Fruit fly (Drosophila melanogaster): Measurements from ENCODE around the gene CG16813.

CG16813 gene

dm6 chr2L:13195822-13196221 lies 31.5 kb upstream of the CG16813 start:
- TF ChIP-seq Pif1A (GFP tag; optimal IDR thresholded peaks at IDR 0.05): no peak
- no peak for TF ChIP-seq CG9948 (tag; optimal IDR thresholded peaks at IDR 0.05)

dm6 chr2L:13202960-13203436 lies 24.3 kb upstream of the CG16813 start, which contains the start of gene CG16972:
Gene CG16972 (minus strand): TSS chr2L:13203295.
- TF ChIP-seq CG10348 (GFP tag; IDR thresholded peaks at IDR 0.05): no peak
- no peak for TF ChIP-seq CG17806 (tag; optimal IDR thresholded peaks at IDR 0.05)
- peak; percentile 7; the same call in 1 of the 2 replicates for TF ChIP-seq CG12605 (GFP tag; IDR thresholded peaks at IDR 0.05)
- no peak for TF ChIP-seq CG4496 (GFP tag; IDR thresholded peaks at IDR 0.05)
- no peak for TF ChIP-seq D1 (tag; optimal IDR thresholded peaks at IDR 0.05)
- no peak for TF ChIP-seq CG8301 (tag; optimal IDR thresholded peaks at IDR 0.05)
- no peak for TF ChIP-seq fd96Ca (GFP tag; IDR thresholded peaks at IDR 0.05)
- TF ChIP-seq Ets98B (GFP tag; IDR thresholded peaks at IDR 0.05): no peak

DNA sequence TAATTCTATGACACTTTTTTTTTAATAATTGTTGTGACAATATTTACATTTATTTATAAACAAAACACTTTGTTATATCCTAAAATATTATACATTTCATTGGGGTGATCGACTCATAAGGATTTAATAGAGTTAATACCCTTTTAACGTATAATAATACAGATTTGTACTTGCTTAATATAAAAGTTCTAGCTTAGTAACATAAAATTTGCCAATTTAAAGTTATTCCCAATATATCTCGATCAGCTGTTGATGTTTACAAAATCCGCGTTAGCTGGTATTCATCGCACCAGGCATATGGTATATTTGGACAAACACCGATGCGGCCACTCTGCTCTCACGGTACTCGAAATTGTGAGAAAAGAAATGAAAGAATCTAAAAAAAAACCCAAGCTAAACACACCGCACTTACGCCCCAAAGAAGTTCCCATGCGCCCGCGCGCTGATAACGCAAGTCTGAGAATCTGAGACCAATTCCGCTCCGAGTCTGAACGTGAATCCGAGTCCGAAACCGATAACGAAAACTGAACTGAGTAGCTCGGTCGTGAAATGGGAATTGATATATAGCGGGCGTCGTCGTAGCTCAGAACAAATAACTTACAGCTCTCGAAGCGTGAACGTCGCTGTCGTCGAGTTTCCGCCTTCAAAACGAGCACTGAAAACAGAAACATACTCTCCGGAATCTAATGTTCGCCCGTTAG lies 23.7 kb upstream of the CG16813 start, which contains the start of gene Pect:
Gene Pect (plus strand): TSS at position 326 of the 701 bp plus-strand sequence.
- TF ChIP-seq CG8301 (tag; optimal IDR thresholded peaks at IDR 0.05) (no peak), Pif1A (GFP tag; optimal IDR thresholded peaks at IDR 0.05) (no peak), CG12605 (GFP tag; IDR thresholded peaks at IDR 0.05) (peak; percentile 62), D1 (tag; optimal IDR thresholded peaks at IDR 0.05) (no peak), CG34367 (tag; optimal IDR thresholded peaks at IDR 0.05) (no peak), rn (GFP tag; IDR thresholded peaks at IDR 0.05) (no peak), CG4496 (GFP tag; IDR thresholded peaks at IDR 0.05) (no peak), CG9948 (tag; optimal IDR thresholded peaks at IDR 0.05) (no peak), CG17806 (tag; optimal IDR thresholded peaks at IDR 0.05) (no peak), Snoo (tag; optimal IDR thresholded peaks at IDR 0.05) (no peak), CG32121 (GFP tag; IDR thresholded peaks at IDR 0.05) (no peak), Pif1B (GFP tag; optimal IDR thresholded peaks at IDR 0.05) (no peak), CG13204 (GFP tag; optimal IDR thresholded peaks at IDR 0.05) (no peak), Ets98B (GFP tag; IDR thresholded peaks at IDR 0.05) (peak; percentile 54; the same call in 1 of the 2 replicates), CG8159 (tag; optimal IDR thresholded peaks at IDR 0.05) (no peak), CG14655 (GFP tag; optimal IDR thresholded peaks at IDR 0.05) (no peak), gl (tag; optimal IDR thresholded peaks at IDR 0.05) (peak; percentile 7), EcR (GFP tag; optimal IDR thresholded peaks at IDR 0.05) (peak; percentile 52), CG15710 (tag; optimal IDR thresholded peaks at IDR 0.05) (peak; percentile 28), fd96Ca (GFP tag; IDR thresholded peaks at IDR 0.05) (peak; percentile 38; the same call in 1 of the 3 replicates), CG10348 (GFP tag; IDR thresholded peaks at IDR 0.05) (no peak)

DNA sequence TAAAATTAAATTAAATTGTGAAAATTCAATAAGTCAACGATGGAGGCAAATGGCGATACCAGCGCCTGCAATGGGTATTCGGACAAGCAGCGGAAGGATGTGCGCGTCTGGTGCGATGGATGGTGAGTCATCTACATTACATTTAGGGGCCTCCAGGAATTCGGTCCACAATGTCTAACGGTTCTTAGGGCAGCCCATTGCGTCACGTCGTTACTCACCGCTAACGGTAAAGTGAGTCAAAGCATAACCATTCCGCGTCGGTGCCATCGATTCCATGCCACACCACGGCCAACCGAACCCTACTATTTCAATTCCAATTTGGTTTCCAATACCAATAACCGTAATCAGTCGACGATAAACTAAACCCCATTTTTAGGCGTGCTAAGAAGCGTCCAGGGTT lies 23.2 kb upstream of the CG16813 start:
- TF ChIP-seq CG12605 (GFP tag; IDR thresholded peaks at IDR 0.05) (no peak), CG10348 (GFP tag; IDR thresholded peaks at IDR 0.05) (no peak), EcR (GFP tag; optimal IDR thresholded peaks at IDR 0.05) (no peak), D1 (tag; optimal IDR thresholded peaks at IDR 0.05) (no peak), fd96Ca (GFP tag; IDR thresholded peaks at IDR 0.05) (no peak), rn (GFP tag; IDR thresholded peaks at IDR 0.05) (no peak), CG8301 (tag; optimal IDR thresholded peaks at IDR 0.05) (no peak), CG9948 (tag; optimal IDR thresholded peaks at IDR 0.05) (no peak), CG34367 (tag; optimal IDR thresholded peaks at IDR 0.05) (no peak), Pif1A (GFP tag; optimal IDR thresholded peaks at IDR 0.05) (no peak), CG32121 (GFP tag; IDR thresholded peaks at IDR 0.05) (no peak), CG13204 (GFP tag; optimal IDR thresholded peaks at IDR 0.05) (no peak), CG14655 (GFP tag; optimal IDR thresholded peaks at IDR 0.05) (no peak)

DNA sequence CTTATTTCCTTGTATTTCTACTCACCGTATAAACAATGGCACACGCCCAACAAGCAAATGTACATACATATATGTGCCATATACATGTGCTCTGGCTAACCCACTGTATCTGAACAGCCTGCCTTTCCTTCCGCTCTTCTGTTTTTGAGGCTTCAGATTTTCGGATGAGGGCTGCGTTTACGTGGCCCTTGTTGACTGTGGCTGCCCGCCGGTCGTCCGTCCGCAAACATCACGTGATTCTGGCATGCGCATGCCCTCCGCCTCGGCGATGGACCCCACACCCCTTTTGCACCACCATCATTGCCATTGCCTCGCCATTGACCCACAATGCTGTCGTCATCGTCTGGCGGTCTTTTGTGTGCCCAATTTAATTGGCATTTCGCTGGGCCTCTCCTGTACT lies 22.1 kb upstream of the CG16813 start:
- TF ChIP-seq CG15710 (tag; optimal IDR thresholded peaks at IDR 0.05) (no peak), D1 (tag; optimal IDR thresholded peaks at IDR 0.05) (no peak), Snoo (tag; optimal IDR thresholded peaks at IDR 0.05) (peak; percentile 48), gl (tag; optimal IDR thresholded peaks at IDR 0.05) (peak; percentile 3), fd96Ca (GFP tag; IDR thresholded peaks at IDR 0.05) (peak; percentile 44; the same call in 1 of the 3 replicates), CG10348 (GFP tag; IDR thresholded peaks at IDR 0.05) (no peak), CG17806 (tag; optimal IDR thresholded peaks at IDR 0.05) (no peak), Pif1B (GFP tag; optimal IDR thresholded peaks at IDR 0.05) (no peak), CG13204 (GFP tag; optimal IDR thresholded peaks at IDR 0.05) (peak; percentile 54), CG12605 (GFP tag; IDR thresholded peaks at IDR 0.05) (0 out of 2 replicates have a peak, but pooled peaks have one; percentile 10), CG8159 (tag; optimal IDR thresholded peaks at IDR 0.05) (no peak), CG4496 (GFP tag; IDR thresholded peaks at IDR 0.05) (no peak), EcR (GFP tag; optimal IDR thresholded peaks at IDR 0.05) (peak; percentile 49), Ets98B (GFP tag; IDR thresholded peaks at IDR 0.05) (peak; percentile 9; the same call in 1 of the 2 replicates), CG32121 (GFP tag; IDR thresholded peaks at IDR 0.05) (peak; percentile 45; the same call in 1 of the 2 replicates)

DNA sequence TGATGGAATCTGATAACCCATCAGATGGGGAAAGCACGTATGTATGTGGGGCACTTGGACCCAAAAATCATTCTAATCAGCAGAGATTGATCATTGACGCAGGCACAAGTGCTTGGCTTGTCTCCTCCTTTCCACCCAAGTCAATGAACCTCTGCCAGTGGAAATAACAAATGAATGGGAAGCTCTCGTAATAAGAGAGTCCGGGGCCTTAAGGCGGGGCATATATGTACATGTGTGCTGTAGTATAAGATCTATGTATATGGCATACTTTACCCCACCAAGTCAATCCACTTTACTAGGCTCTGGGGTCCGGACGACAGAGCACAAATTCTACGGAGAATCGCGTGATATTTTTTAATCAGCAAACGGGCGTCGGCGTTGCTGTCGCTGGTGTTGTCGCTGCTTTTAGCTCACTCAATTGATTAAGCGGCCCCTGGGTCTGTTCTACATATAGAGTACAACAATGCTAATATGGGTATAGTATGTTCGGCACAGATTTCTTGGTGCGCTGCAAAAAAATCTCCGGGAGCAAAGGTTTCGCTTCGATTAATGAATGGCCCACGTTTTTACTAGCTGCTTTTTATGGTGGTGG lies 21.2 kb upstream of the CG16813 start:
- TF ChIP-seq CG15710 (tag; optimal IDR thresholded peaks at IDR 0.05) (no peak), Ets98B (GFP tag; IDR thresholded peaks at IDR 0.05) (peak; percentile 48), EcR (GFP tag; optimal IDR thresholded peaks at IDR 0.05) (peak; percentile 92), CG12605 (GFP tag; IDR thresholded peaks at IDR 0.05) (peak; percentile 62; the same call in 1 of the 2 replicates), CG34367 (tag; optimal IDR thresholded peaks at IDR 0.05) (no peak), CG13204 (GFP tag; optimal IDR thresholded peaks at IDR 0.05) (no peak), CG32121 (GFP tag; IDR thresholded peaks at IDR 0.05) (peak; percentile 36; the same call in 1 of the 2 replicates)
